Worm (Caenorhabditis elegans) whole organism, L4 larva: ENCODE results near the gene C36C9.6.
"Not testable (repeated sequence)": the region's sequence is repeated elsewhere in the genome, so short reads cannot be mapped to it uniquely, and the experiment has no call there.

ENCODE experiments used
- D1046.2 ChIP-seq: fragments of 200-800 bp; sonication (Bioruptor generic); IDR thresholded peaks from 2 replicates; pipeline ENCODE4 v1.3.6; 2022; ENCODE audit warnings: missing genetic modification characterization, missing compliant biosample characterization
- ama-1 ChIP-seq: fragments of 150-350 bp; optimal IDR thresholded peaks from 2 replicates; lab custom pipeline; 2014; ENCODE audit warnings: inconsistent platforms, mixed read lengths
- mdl-1 ChIP-seq, 2 experiments: fragments of 150-350 bp in 1 of 2; sonication (generic microtip) in 1 of 2; optimal IDR thresholded peaks; 2 replicates each; lab custom pipeline; 2014 to 2017; ENCODE audit warnings: missing biosample characterization in 2 of 2, missing genetic modification characterization in 2 of 2

- not testable (repeated sequence) for TF ChIP-seq mdl-1 (tag; optimal IDR thresholded peaks at IDR 0.05; lab: Kevin White, UChicago); ama-1; D1046.2 (GFP tag; lab: Robert Waterston, UW)
These were observed 9.3 kb downstream of the C36C9.6 start for ce11 chrX:1681482-1681881.
